Fruit fly (Drosophila melanogaster) whole organism, embryonic: ENCODE results near the gene simj.
A peak's percentile ranks its signal among the peaks of the same experiment; 100 is the strongest.

Experiments
- Abd-B ChIP-seq: fragments of 200-800 bp; sonication (Bioruptor generic); optimal IDR thresholded peaks from 2 replicates; lab custom pipeline; 2018; ENCODE audit warnings: missing biosample characterization, mild to moderate bottlenecking, missing genetic modification characterization, moderate library complexity
- Bdp1 ChIP-seq: fragments of 200-800 bp; sonication (Bioruptor generic); optimal IDR thresholded peaks from 3 replicates; lab custom pipeline; 2016; ENCODE audit warnings: missing biosample characterization, missing genetic modification characterization
- CG10959 ChIP-seq: fragments of 200-800 bp; sonication (Bioruptor generic); IDR thresholded peaks from 2 replicates; pipeline ENCODE4 v1.3.6; 2022; ENCODE audit warnings: missing biosample characterization, missing genetic modification characterization
- CG11696 ChIP-seq: fragments of 200-800 bp; sonication (Bioruptor generic); IDR thresholded peaks from 2 replicates; pipeline ENCODE4 v1.3.6; 2022; ENCODE audit warnings: missing biosample characterization, missing genetic modification characterization
- CG14441 ChIP-seq: fragments of 200-800 bp; sonication (Bioruptor generic); IDR thresholded peaks from 2 replicates; pipeline ENCODE4 v1.3.6; 2022; ENCODE audit warnings: missing biosample characterization, missing genetic modification characterization
- CG15073 ChIP-seq: fragments of 200-800 bp; sonication (Bioruptor generic); optimal IDR thresholded peaks from 2 replicates; lab custom pipeline; 2016; ENCODE audit warnings: missing biosample characterization, missing genetic modification characterization
- CG1529 ChIP-seq: fragments of 200-800 bp; sonication (Bioruptor generic); optimal IDR thresholded peaks from 3 replicates; lab custom pipeline; 2018; ENCODE audit warnings: missing biosample characterization, missing genetic modification characterization
- CG15514 ChIP-seq: fragments of 200-800 bp; sonication (Bioruptor generic); optimal IDR thresholded peaks from 3 replicates; lab custom pipeline; 2017; ENCODE audit warnings: missing biosample characterization, missing genetic modification characterization, mild to moderate bottlenecking, moderate library complexity, missing genetic modification reagents
- CG16813 ChIP-seq: fragments of 200-800 bp; sonication (Bioruptor generic); IDR thresholded peaks from 3 replicates; pipeline ENCODE4 v1.3.6; 2022; ENCODE audit warnings: missing biosample characterization, missing genetic modification characterization; ENCODE audit not compliant: partially characterized antibody
- CG18599 ChIP-seq: fragments of 200-800 bp; sonication (Bioruptor generic); optimal IDR thresholded peaks from 3 replicates; lab custom pipeline; 2017; ENCODE audit warnings: missing biosample characterization, missing genetic modification characterization, mild to moderate bottlenecking, moderate library complexity, missing genetic modification reagents
- CG2129 ChIP-seq: fragments of 200-800 bp; sonication (Bioruptor generic); IDR thresholded peaks from 2 replicates; pipeline ENCODE4 v1.3.6; 2022; ENCODE audit warnings: missing biosample characterization, missing genetic modification characterization; ENCODE audit not compliant: partially characterized antibody
- CG32772 ChIP-seq: fragments of 200-800 bp; sonication (Bioruptor generic); IDR thresholded peaks from 2 replicates; pipeline ENCODE4 v1.3.6; 2022; ENCODE audit warnings: missing biosample characterization, missing genetic modification characterization
- CG33213 ChIP-seq: fragments of 200-800 bp; sonication (Bioruptor generic); optimal IDR thresholded peaks from 3 replicates; lab custom pipeline; 2016; ENCODE audit warnings: missing biosample characterization, missing genetic modification characterization
- CG6175 ChIP-seq: fragments of 200-800 bp; sonication (Bioruptor generic); IDR thresholded peaks from 3 replicates; pipeline ENCODE4 v1.3.6; 2022; ENCODE audit warnings: missing biosample characterization, missing genetic modification characterization
- CG6683 ChIP-seq: fragments of 200-800 bp; sonication (Bioruptor generic); optimal IDR thresholded peaks from 2 replicates; lab custom pipeline; 2017; ENCODE audit warnings: missing biosample characterization, mild to moderate bottlenecking, missing genetic modification characterization, missing genetic modification reagents
- CG6689 ChIP-seq: fragments of 200-800 bp; sonication (Bioruptor generic); IDR thresholded peaks from 2 replicates; pipeline ENCODE4 v1.3.6; 2022; ENCODE audit warnings: missing biosample characterization, missing genetic modification characterization
- CG8281 ChIP-seq: fragments of 200-800 bp; sonication (Bioruptor generic); optimal IDR thresholded peaks from 2 replicates; lab custom pipeline; 2018; ENCODE audit warnings: missing biosample characterization, mild to moderate bottlenecking, missing genetic modification characterization, moderate library complexity
- CG9215 ChIP-seq: fragments of 200-800 bp; sonication (Bioruptor generic); IDR thresholded peaks from 2 replicates; pipeline ENCODE4 v1.3.6; 2022; ENCODE audit warnings: missing biosample characterization, missing genetic modification characterization
- CrebB ChIP-seq: fragments of 200-800 bp; sonication (Bioruptor generic); optimal IDR thresholded peaks from 3 replicates; lab custom pipeline; 2018; ENCODE audit warnings: missing biosample characterization, mild to moderate bottlenecking, missing genetic modification characterization
- D19A ChIP-seq: fragments of 200-800 bp; optimal IDR thresholded peaks from 3 replicates; lab custom pipeline; 2019; ENCODE audit warnings: missing biosample characterization, mild to moderate bottlenecking, missing genetic modification characterization, moderate library complexity
- Deaf1 ChIP-seq: fragments of 200-800 bp; optimal IDR thresholded peaks from 3 replicates; lab custom pipeline; 2019; ENCODE audit warnings: missing biosample characterization, mild to moderate bottlenecking, missing genetic modification characterization, moderate library complexity
- Dp ChIP-seq: fragments of 200-800 bp; sonication (Bioruptor generic); optimal IDR thresholded peaks from 2 replicates; lab custom pipeline; 2018; ENCODE audit warnings: missing biosample characterization, mild to moderate bottlenecking, missing genetic modification characterization, moderate library complexity
- Dref ChIP-seq: fragments of 200-800 bp; sonication (Bioruptor generic); IDR thresholded peaks from 2 replicates; pipeline ENCODE4 v1.3.6; 2022; ENCODE audit warnings: missing biosample characterization, missing genetic modification characterization
- ERR ChIP-seq: fragments of 200-800 bp; sonication (Bioruptor generic); optimal IDR thresholded peaks from 2 replicates; lab custom pipeline; 2016; ENCODE audit warnings: missing biosample characterization, missing genetic modification characterization
- Elba2 ChIP-seq: fragments of 200-800 bp; sonication (Bioruptor generic); optimal IDR thresholded peaks from 3 replicates; lab custom pipeline; 2016; ENCODE audit warnings: missing biosample characterization, missing genetic modification characterization
- HLH54F ChIP-seq: fragments of 200-800 bp; sonication (Bioruptor generic); optimal IDR thresholded peaks from 3 replicates; lab custom pipeline; 2016; ENCODE audit warnings: missing biosample characterization, missing genetic modification characterization
- HLHmδ ChIP-seq: fragments of 200-800 bp; sonication (Bioruptor generic); optimal IDR thresholded peaks from 2 replicates; lab custom pipeline; 2018; ENCODE audit warnings: missing biosample characterization, mild to moderate bottlenecking, missing genetic modification characterization, moderate library complexity
- Hr39 ChIP-seq: fragments of >200 bp; optimal IDR thresholded peaks from 2 replicates; lab custom pipeline; 2017
- NC2α ChIP-seq: fragments of 200-800 bp; sonication (Bioruptor generic); optimal IDR thresholded peaks from 2 replicates; lab custom pipeline; 2016; ENCODE audit warnings: missing biosample characterization, missing genetic modification characterization
- NfI ChIP-seq: fragments of 200-800 bp; sonication (Bioruptor generic); optimal IDR thresholded peaks from 3 replicates; lab custom pipeline; 2018; ENCODE audit warnings: missing biosample characterization, mild to moderate bottlenecking, missing genetic modification characterization, moderate library complexity
- PHDP ChIP-seq: fragments of 200-800 bp; sonication (Bioruptor generic); optimal IDR thresholded peaks from 3 replicates; lab custom pipeline; 2018; ENCODE audit warnings: missing biosample characterization, mild to moderate bottlenecking, missing genetic modification characterization, moderate library complexity
- Rfx ChIP-seq: fragments of 200-800 bp; sonication (Bioruptor generic); IDR thresholded peaks from 2 replicates; pipeline ENCODE4 v1.3.6; 2022; ENCODE audit warnings: missing biosample characterization, missing genetic modification characterization
- Ssrp ChIP-seq: fragments of 200-800 bp; sonication (Bioruptor generic); optimal IDR thresholded peaks from 2 replicates; lab custom pipeline; 2018; ENCODE audit warnings: missing biosample characterization, mild to moderate bottlenecking, missing genetic modification characterization, moderate library complexity
- ap ChIP-seq: fragments of 200-800 bp; sonication (Bioruptor generic); IDR thresholded peaks from 2 replicates; pipeline ENCODE4 v1.3.6; 2022; ENCODE audit warnings: missing biosample characterization, missing genetic modification characterization
- bcd ChIP-seq: fragments of 200-800 bp; sonication (Bioruptor generic); optimal IDR thresholded peaks from 2 replicates; lab custom pipeline; 2017; ENCODE audit warnings: missing biosample characterization, mild to moderate bottlenecking, missing genetic modification characterization
- emc ChIP-seq: fragments of 200-800 bp; sonication (Bioruptor generic); optimal IDR thresholded peaks from 2 replicates; lab custom pipeline; 2016; ENCODE audit warnings: missing biosample characterization, missing genetic modification characterization
- en ChIP-seq: fragments of 200-800 bp; sonication (Bioruptor generic); optimal IDR thresholded peaks from 2 replicates; lab custom pipeline; 2016; ENCODE audit warnings: missing biosample characterization, missing genetic modification characterization
- fru ChIP-seq: fragments of >200 bp; optimal IDR thresholded peaks from 2 replicates; lab custom pipeline; 2017
- grn ChIP-seq: fragments of 200-800 bp; sonication (Bioruptor generic); optimal IDR thresholded peaks from 3 replicates; lab custom pipeline; 2017; ENCODE audit warnings: missing biosample characterization, missing genetic modification characterization
- gsb ChIP-seq: fragments of 200-800 bp; sonication (Bioruptor generic); IDR thresholded peaks from 2 replicates; pipeline ENCODE4 v1.3.6; 2022; ENCODE audit warnings: missing biosample characterization, missing genetic modification characterization
- kni ChIP-seq: fragments of 200-800 bp; sonication (Bioruptor generic); optimal IDR thresholded peaks from 3 replicates; lab custom pipeline; 2017; ENCODE audit warnings: mild to moderate bottlenecking, missing biosample characterization, missing genetic modification reagents, missing genetic modification characterization
- lbe ChIP-seq: fragments of 200-800 bp; sonication (Bioruptor generic); optimal IDR thresholded peaks from 2 replicates; lab custom pipeline; 2016; ENCODE audit warnings: missing biosample characterization, mild to moderate bottlenecking, missing genetic modification characterization
- mirr ChIP-seq: fragments of 200-800 bp; sonication (Bioruptor generic); optimal IDR thresholded peaks from 3 replicates; lab custom pipeline; 2018; ENCODE audit warnings: missing biosample characterization, mild to moderate bottlenecking, missing genetic modification characterization
- nmo ChIP-seq: fragments of 200-800 bp; sonication (Bioruptor generic); optimal IDR thresholded peaks from 2 replicates; lab custom pipeline; 2018; ENCODE audit warnings: missing biosample characterization, mild to moderate bottlenecking, missing genetic modification characterization, moderate library complexity
- pfk ChIP-seq: fragments of 200-800 bp; sonication (Bioruptor generic); optimal IDR thresholded peaks from 2 replicates; lab custom pipeline; 2018; ENCODE audit warnings: missing biosample characterization, mild to moderate bottlenecking, missing genetic modification characterization, moderate library complexity
- psq ChIP-seq: fragments of 200-800 bp; sonication (Bioruptor generic); optimal IDR thresholded peaks from 2 replicates; lab custom pipeline; 2017; ENCODE audit warnings: missing biosample characterization, missing genetic modification characterization
- sc ChIP-seq, 3 experiments: fragments of >200 bp in 2 of 3; fragments of 200-800 bp in 1 of 3; sonication (Bioruptor generic) in 1 of 3; optimal IDR thresholded peaks; 2 replicates in 2 of 3; 3 replicates in 1 of 3; lab custom pipeline; 2017; ENCODE audit warnings: mild to moderate bottlenecking in 1 of 3, missing biosample characterization in 1 of 3, missing genetic modification characterization in 1 of 3, missing genetic modification reagents in 1 of 3
- seq ChIP-seq: fragments of 200-800 bp; sonication (Bioruptor generic); IDR thresholded peaks from 2 replicates; pipeline ENCODE4 v1.3.6; 2022; ENCODE audit warnings: missing biosample characterization, missing genetic modification characterization
- tna ChIP-seq: fragments of 200-800 bp; sonication (Bioruptor generic); IDR thresholded peaks from 2 replicates; pipeline ENCODE4 v1.3.6; 2022; ENCODE audit warnings: missing biosample characterization, missing genetic modification characterization; ENCODE audit not compliant: partially characterized antibody
- unpg ChIP-seq: fragments of 200-800 bp; sonication (Bioruptor generic); optimal IDR thresholded peaks from 3 replicates; lab custom pipeline; 2018; ENCODE audit warnings: missing biosample characterization, mild to moderate bottlenecking, missing genetic modification characterization, moderate library complexity
- usp ChIP-seq: fragments of >200 bp; optimal IDR thresholded peaks from 2 replicates; lab custom pipeline; 2017; ENCODE audit warnings: missing biosample characterization, missing genetic modification characterization
- wor ChIP-seq: fragments of 200-800 bp; sonication (Bioruptor generic); IDR thresholded peaks from 2 replicates; pipeline ENCODE4 v1.3.6; 2022; ENCODE audit warnings: missing biosample characterization, missing genetic modification characterization

The simj gene

DNA sequence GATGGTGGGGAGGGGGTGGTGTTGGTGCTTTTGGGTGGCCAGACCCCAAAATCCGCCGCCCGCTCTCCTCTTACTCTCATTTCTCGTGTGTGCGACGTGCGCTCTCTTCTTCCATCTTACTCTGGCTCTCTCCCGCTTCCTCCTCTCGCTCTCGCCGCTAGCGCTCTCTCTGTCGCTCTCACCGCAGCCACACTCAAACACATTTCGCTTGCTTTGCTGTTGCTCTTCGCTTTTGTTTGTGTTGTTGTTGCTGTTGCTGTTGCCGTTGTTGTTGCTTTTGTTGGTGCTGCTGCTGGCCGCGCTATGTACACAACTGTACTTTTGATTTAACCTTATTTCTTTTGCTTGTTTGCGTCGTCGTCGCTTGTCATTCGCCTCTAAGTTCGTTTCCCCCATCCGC, 17.3 kb downstream of the simj start (continued):
- TF ChIP-seq CG16813, result no peak
- TF ChIP-seq D19A (tag; lab: Kevin White, UChicago), result no peak
- TF ChIP-seq CG2129 (GFP tag; lab: Robert Waterston, UW), result no peak
- no peak for TF ChIP-seq kni
- TF ChIP-seq Elba2 (GFP tag; lab: Kevin White, UChicago), result no peak
- TF ChIP-seq wor (GFP tag; lab: Robert Waterston, UW), result no peak
- TF ChIP-seq Hr39, result no peak
- no peak for TF ChIP-seq fru (lab: Kevin White, UChicago)
- TF ChIP-seq CG6689 (GFP tag; lab: Robert Waterston, UW), result no peak
- no peak for TF ChIP-seq tna (GFP tag; lab: Robert Waterston, UW)
- no peak for TF ChIP-seq NC2α (GFP tag; lab: Kevin White, UChicago)
- TF ChIP-seq usp, result no peak
- TF ChIP-seq sc (optimal IDR thresholded peaks at IDR 0.05; lab: Kevin White, UChicago), result no peak
- TF ChIP-seq sc (GFP tag; optimal IDR thresholded peaks at IDR 0.05; lab: Kevin White, UChicago), result no peak
- TF ChIP-seq nmo (GFP tag; lab: Kevin White, UChicago), result no peak
- no peak for TF ChIP-seq CG18599
- no peak for TF ChIP-seq unpg (GFP tag; lab: Kevin White, UChicago)
- no peak for TF ChIP-seq mirr (GFP tag; lab: Kevin White, UChicago)
- TF ChIP-seq CG8281 (tag; lab: Kevin White, UChicago), result no peak
- TF ChIP-seq NfI (GFP tag; lab: Kevin White, UChicago), result no peak
- TF ChIP-seq psq (GFP tag; lab: Kevin White, UChicago), result no peak
- no peak for TF ChIP-seq ap (GFP tag; lab: Robert Waterston, UW)
- peak; percentile 30 for TF ChIP-seq CrebB (tag; lab: Kevin White, UChicago)
- TF ChIP-seq Dp (GFP tag; lab: Kevin White, UChicago), result no peak
- TF ChIP-seq Ssrp (tag; lab: Kevin White, UChicago), result no peak
- no peak for TF ChIP-seq bcd
- no peak for TF ChIP-seq Dref (GFP tag; lab: Robert Waterston, UW)
- no peak for TF ChIP-seq emc (GFP tag; lab: Kevin White, UChicago)
- peak; percentile 0 for TF ChIP-seq HLHmδ (GFP tag; lab: Kevin White, UChicago)
- no peak for TF ChIP-seq pfk (GFP tag; lab: Kevin White, UChicago)
- no peak for TF ChIP-seq HLH54F (GFP tag; lab: Kevin White, UChicago)
- TF ChIP-seq CG11696 (GFP tag; lab: Robert Waterston, UW), result peak; percentile 40; the same call in 1 of the 2 replicates
- TF ChIP-seq Bdp1 (GFP tag; lab: Kevin White, UChicago), result no peak
- TF ChIP-seq CG15073 (GFP tag; lab: Kevin White, UChicago), result no peak
- TF ChIP-seq grn (GFP tag; lab: Kevin White, UChicago), result no peak
- TF ChIP-seq CG9215 (GFP tag; lab: Robert Waterston, UW), result no peak
- no peak for TF ChIP-seq Abd-B (GFP tag; lab: Kevin White, UChicago)
- TF ChIP-seq Rfx (GFP tag; lab: Robert Waterston, UW), result peak; percentile 50
- peak; percentile 11; the same call in 1 of the 2 replicates for TF ChIP-seq seq
- no peak for TF ChIP-seq PHDP
- no peak for TF ChIP-seq gsb (GFP tag; lab: Robert Waterston, UW)
- TF ChIP-seq en, result no peak
- TF ChIP-seq ERR (GFP tag; lab: Kevin White, UChicago), result peak; percentile 11
- no peak for TF ChIP-seq CG32772 (GFP tag; lab: Robert Waterston, UW)
- no peak for TF ChIP-seq CG14441 (GFP tag; lab: Robert Waterston, UW)
- TF ChIP-seq CG1529 (GFP tag; lab: Kevin White, UChicago), result no peak
- peak; percentile 13 for TF ChIP-seq Deaf1 (tag; lab: Kevin White, UChicago)
- TF ChIP-seq lbe (GFP tag; lab: Kevin White, UChicago), result peak; percentile 20
- TF ChIP-seq CG10959 (GFP tag; lab: Robert Waterston, UW), result no peak
- no peak for TF ChIP-seq CG6175 (GFP tag; lab: Robert Waterston, UW)
- TF ChIP-seq CG33213 (GFP tag; lab: Kevin White, UChicago), result no peak
- TF ChIP-seq CG6683 (GFP tag; lab: Kevin White, UChicago), result no peak
- peak; percentile 25 for TF ChIP-seq CG15514 (GFP tag; lab: Kevin White, UChicago)
